Fruit fly (Drosophila melanogaster) S2 (cell line): ENCODE measurements around the gene ry.

Source experiments
- CG8478 ChIP-seq: fragments of >200 bp; optimal IDR thresholded peaks from 2 replicates; lab custom pipeline; 2018
- CTCF ChIP-seq, 2 experiments: fragments of >200 bp; optimal IDR thresholded peaks; 2 replicates each; lab custom pipeline; 2018

ry gene

dm6 chr3R:13042258-13043032 is 10.1 kb downstream of the ry start, which contains the start of gene snk:
Gene snk (minus strand): TSS chr3R:13042770.
- TF ChIP-seq CG8478 (lab: Kevin White, UChicago) (no peak), CTCF (optimal IDR thresholded peaks at IDR 0.05; lab: Kevin White, UChicago) (no peak)

DNA sequence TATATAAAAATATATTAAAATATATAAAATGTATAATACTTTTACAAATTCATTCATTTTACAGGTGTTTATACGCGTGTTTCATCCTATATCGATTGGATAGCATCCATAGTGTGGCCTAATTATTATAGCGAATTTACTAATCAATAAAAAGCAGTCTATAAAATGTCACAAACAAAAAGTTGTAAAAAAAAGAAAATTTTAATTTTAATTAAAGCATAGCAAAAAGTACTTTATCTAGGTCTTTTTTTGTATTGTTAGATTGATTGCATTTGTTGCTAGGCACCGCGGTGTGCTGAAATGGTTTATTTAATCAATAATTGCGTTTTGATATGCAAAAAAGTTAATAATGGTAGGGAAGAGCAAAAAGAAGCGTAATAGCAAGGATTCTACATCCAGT is 11.5 kb downstream of the ry start, which contains the start of gene CG45122:
CG45122 (plus strand) TSS at position 301 of the 400 bp plus-strand sequence.
- TF ChIP-seq CG8478 (lab: Kevin White, UChicago) (no peak), CTCF (optimal IDR thresholded peaks at IDR 0.05; lab: Kevin White, UChicago) (no peak)

DNA sequence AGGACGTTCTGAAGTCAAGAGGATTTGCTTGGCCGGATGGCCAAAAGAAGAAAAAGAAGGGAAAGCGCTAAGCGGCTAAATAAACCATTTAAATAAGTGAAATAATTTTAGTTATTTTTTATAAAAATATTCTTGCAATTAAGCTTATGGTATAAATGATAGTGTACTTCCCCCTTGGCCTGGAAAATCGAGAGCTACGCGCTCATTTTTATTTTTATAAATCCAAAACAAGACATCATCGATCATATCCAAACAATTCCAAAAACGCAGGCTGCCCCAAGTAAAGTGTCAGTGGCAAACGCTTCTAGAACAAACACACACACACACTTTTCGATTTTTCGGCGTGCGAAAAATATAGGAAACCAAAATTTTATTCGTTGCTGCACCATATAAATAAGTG is 12.1 kb downstream of the ry start, which contains the start of gene Hsc70-2:
Hsc70-2 (plus strand) TSS at position 301 of the 400 bp plus-strand sequence.
- TF ChIP-seq CG8478 (lab: Kevin White, UChicago) (no peak), CTCF (optimal IDR thresholded peaks at IDR 0.05; lab: Kevin White, UChicago) (no peak)

dm6 chr3R:13047431-13047830 is 15.1 kb downstream of the ry start, which contains the start of gene CG31157:
Gene CG31157 (plus strand): TSS chr3R:13047731.
- TF ChIP-seq CG8478 (lab: Kevin White, UChicago): no peak

DNA sequence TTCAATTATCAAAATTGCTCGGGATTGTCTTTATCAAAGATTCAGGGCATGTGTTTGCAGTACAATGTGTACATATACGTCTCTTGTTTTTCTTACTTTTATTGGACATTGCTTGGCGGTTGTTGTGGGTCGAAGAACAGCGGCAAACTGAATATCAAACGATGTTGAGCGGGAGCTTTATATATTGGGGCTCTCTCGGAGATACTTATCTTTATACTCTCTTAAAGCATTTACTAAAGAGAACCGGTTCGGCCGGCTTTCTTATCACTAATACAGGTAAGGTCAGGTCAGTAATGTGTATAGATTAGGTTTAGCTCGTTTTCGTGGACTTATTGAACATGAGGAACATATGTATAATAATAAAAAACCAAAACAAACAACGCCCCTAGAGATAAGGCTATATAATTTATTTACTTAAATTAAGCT is 19.0 kb downstream of the ry start, which contains the start of gene CG7966:
CG7966 (minus strand) TSS at position 156 of the 426 bp plus-strand sequence.
- TF ChIP-seq CTCF (optimal IDR thresholded peaks at IDR 0.05; lab: Kevin White, UChicago) (no peak), CG8478 (lab: Kevin White, UChicago) (no peak)

dm6 chr3R:13051942-13052693 is 19.8 kb downstream of the ry start, which contains the start of gene pic:
Gene pic (plus strand): TSS chr3R:13052245.
- TF ChIP-seq CTCF (optimal IDR thresholded peaks at IDR 0.05; lab: Kevin White, UChicago) (no peak), CG8478 (lab: Kevin White, UChicago) (no peak)

DNA sequence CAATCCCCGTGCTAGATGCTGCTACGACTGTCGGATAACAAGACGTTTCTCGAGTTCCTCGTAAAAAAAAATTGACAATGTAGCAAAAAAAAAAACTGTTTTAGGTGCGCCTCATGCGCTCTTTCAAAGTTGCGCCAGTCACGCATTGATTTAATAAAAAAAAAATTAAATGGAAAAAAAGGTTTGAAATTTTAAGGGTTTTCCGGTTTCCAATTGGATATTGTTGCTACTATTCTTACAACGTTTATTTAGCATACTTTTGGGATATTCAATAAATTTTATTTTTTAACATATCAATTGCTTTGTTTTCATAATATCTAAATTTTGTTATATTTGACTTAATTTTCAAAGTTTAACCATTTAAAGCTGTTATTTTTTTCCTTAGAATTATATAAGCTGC is 24.2 kb downstream of the ry start:
- TF ChIP-seq CTCF (optimal IDR thresholded peaks at IDR 0.05; lab: Kevin White, UChicago) (no peak), CG8478 (lab: Kevin White, UChicago) (no peak)

DNA sequence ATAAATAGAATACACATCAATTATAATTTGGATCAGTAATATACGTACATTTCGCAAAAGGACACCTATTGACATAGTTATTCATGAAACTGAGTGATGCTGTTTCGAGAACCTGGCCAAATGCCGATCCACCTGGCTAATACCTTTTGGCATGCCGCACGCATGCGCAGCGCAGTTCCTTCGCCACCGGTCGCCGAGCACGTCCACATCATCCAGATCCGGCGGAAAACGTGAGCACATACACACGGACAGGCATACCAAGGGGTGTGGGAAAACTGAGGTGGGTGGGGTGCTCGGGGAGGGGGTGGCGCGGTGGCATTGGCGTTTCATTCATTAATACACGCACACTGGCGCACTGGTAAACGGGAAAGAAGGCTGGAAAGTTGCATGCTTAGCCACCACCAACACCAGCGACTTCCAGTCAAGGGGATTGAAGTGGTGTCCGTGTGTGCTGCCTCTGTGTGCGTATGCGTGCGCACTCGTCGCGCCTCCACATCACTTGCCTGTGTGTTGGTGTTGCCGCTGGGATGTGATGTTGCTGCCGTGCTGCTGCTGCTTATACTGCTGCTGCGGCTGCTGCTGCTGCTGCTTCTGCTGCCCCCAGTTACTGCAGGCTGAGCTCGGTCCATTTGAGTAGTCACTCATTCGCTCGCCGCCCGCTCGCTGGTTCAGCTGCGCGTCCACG is 24.9 kb downstream of the ry start, which contains the start of gene sim:
sim (plus strand) TSS at position 635 of the 685 bp plus-strand sequence.
- no peak for TF ChIP-seq CG8478 (lab: Kevin White, UChicago)
- TF ChIP-seq CTCF (optimal IDR thresholded peaks at IDR 0.05; lab: Kevin White, UChicago): no peak

dm6 chr3R:13063746-13064592 is 31.6 kb downstream of the ry start:
- TF ChIP-seq CG8478 (lab: Kevin White, UChicago): peak; percentile 60
- TF ChIP-seq CTCF (optimal IDR thresholded peaks at IDR 0.05; lab: Kevin White, UChicago): peak in 1 of 2 experiments; percentile 9

DNA sequence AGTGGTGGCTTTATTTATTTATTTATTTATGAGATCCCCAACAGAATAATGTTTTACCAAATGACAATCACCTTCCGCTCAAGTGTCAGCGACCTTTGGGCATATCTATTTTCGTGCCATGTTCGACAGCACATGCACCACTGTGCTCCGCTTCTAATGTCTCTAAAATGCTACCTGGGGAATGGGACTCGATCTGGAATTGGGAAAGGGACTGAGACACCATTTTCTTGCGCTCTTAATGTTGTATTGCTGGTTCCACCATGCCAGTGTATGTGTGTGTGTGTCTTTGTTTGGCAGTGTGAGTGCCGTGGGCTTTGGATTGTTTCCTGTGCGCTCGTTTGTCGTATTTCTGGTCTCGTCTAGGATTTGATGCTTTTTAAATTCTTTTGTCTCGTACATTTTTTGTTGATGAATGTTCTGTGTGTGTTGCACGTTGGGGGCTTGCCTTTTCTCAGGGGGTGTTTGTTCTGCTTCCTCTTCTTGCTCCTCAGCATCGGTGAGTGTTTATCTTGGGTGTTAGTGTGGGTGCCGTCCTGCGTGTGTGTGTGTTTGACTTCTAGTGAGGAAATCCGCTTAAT is 32.9 kb downstream of the ry start:
- TF ChIP-seq CG8478 (lab: Kevin White, UChicago): no peak
- no peak for TF ChIP-seq CTCF (optimal IDR thresholded peaks at IDR 0.05; lab: Kevin White, UChicago)

DNA sequence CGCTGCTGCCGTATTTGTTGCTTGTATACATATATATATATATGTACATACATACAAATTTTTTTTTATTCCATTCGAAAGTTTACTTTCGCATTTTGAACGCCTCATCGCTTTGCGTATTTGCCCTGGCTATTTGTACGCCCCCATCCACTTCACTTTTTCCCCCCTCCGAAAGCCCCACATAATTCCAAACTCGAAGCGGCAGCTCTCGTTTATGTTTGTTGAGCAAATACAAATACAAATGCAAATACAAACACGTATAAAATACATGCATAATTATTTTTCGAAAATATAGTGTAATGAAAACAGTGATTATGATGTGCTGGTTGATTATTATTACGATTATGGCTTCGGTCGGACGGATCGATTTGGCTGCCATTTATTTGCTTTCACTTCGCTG is 35.7 kb downstream of the ry start:
- TF ChIP-seq CG8478 (lab: Kevin White, UChicago): no peak
- no peak for TF ChIP-seq CTCF (optimal IDR thresholded peaks at IDR 0.05; lab: Kevin White, UChicago)

DNA sequence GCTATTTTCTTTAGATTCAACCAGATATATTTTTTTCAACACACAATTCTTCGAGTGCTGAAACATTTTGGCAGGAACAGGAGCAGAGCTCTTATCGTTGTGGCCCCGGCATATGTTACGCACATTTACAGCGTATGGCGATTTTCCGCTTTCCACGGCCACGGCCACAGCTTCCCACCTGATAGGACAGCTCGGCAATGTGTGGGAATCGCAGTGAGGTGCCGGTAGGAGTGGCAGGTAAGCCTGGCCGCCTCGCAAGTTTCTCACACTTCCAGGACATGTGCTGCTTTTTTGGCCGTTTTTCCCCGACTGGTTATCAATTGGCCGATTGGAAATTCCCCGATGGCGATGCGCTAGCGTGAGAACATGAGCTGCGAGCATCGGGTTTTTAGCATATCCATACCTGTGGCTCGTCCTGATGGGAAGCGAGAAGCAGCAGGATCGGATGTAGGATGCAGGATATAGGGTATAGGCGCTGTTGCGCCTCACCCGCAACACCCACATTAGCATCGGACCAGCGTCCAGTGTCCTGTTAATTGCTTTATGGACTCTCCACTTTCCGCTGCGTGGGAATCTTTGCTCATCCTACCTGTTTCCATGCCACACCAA is 37.8 kb downstream of the ry start:
- TF ChIP-seq CG8478 (lab: Kevin White, UChicago) (no peak), CTCF (optimal IDR thresholded peaks at IDR 0.05; lab: Kevin White, UChicago) (no peak)

DNA sequence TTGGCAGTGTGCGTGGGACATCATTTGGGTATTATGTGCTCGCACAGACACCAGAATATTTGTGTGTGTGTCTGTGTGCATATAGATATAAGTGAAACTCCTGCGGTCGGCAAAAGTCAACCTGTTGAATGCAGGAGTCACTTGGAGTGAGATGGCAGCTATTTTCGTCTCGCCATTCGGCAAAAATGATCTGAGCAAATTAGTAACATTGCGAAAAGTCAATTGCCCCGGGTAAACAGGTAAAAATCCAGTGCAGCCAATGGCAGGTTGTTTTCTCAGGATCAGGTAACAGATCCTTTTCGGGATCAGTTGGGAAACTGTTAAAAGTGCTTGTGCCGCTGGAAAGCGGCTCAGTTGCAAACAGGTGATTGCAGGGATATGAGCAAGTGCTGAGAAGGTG is 39.7 kb downstream of the ry start:
- no peak for TF ChIP-seq CTCF (optimal IDR thresholded peaks at IDR 0.05; lab: Kevin White, UChicago)
- no peak for TF ChIP-seq CG8478 (lab: Kevin White, UChicago)
